Worm (Caenorhabditis elegans) whole organism, L4 larva: ENCODE data around the gene Y54G2A.38.

ENCODE experiments used
- attf-4 ChIP-seq: sonication (generic microtip); optimal IDR thresholded peaks from 3 replicates; lab custom pipeline; 2017; ENCODE audit warnings: missing biosample characterization, missing genetic modification characterization
- vab-7 ChIP-seq: fragments of 200-800 bp; sonication (Bioruptor generic); IDR thresholded peaks from 2 replicates; pipeline ENCODE4 v1.3.6; 2022; ENCODE audit warnings: missing genetic modification reagents, missing genetic modification characterization, missing compliant biosample characterization

ce11 chrIV:2762380-2762779 is 3.1 kb downstream of the Y54G2A.38 start, which contains the start of gene Y54G2A.77:
- TF ChIP-seq attf-4 (tag; lab: Kevin White, UChicago), result no peak
- TF ChIP-seq vab-7 (GFP tag; lab: Robert Waterston, UW), result no peak
